Fruit fly (Drosophila melanogaster): ENCODE results near the gene CG3842.
A peak's percentile ranks its signal among the peaks of the same experiment; 100 is the strongest.
"Not testable (repeated sequence)": the region's sequence is repeated elsewhere in the genome, so short reads cannot be mapped to it uniquely, and the experiment has no call there.

Gene CG3842

dm6 chrX:6376748-6377147, 39.2 kb downstream of the CG3842 start (continued):
- no peak for TF ChIP-seq C15 (GFP tag; IDR thresholded peaks at IDR 0.05)
- TF ChIP-seq gsb-n (tag; optimal IDR thresholded peaks at IDR 0.05): no peak
- peak; percentile 52 for TF ChIP-seq slbo (GFP tag; IDR thresholded peaks at IDR 0.05)
- TF ChIP-seq Dref (GFP tag; IDR thresholded peaks at IDR 0.05): no peak
- no peak for TF ChIP-seq CrebB (tag; optimal IDR thresholded peaks at IDR 0.05)
- TF ChIP-seq nom (GFP tag; optimal IDR thresholded peaks at IDR 0.05): no peak
- no peak for TF ChIP-seq Abd-B (GFP tag; optimal IDR thresholded peaks at IDR 0.05)
- no peak for TF ChIP-seq seq (GFP tag; IDR thresholded peaks at IDR 0.05)
- TF ChIP-seq Spps (tag; optimal IDR thresholded peaks at IDR 0.05): no peak
- TF ChIP-seq ara (GFP tag; IDR thresholded peaks at IDR 0.05): no peak
- peak in 1 of 2 experiments; percentile 19 for TF ChIP-seq Pdp1 (GFP tag; optimal IDR thresholded peaks at IDR 0.05)
- TF ChIP-seq ttk (GFP tag; IDR thresholded peaks at IDR 0.05): no peak
- TF ChIP-seq CG2120 (GFP tag; optimal IDR thresholded peaks at IDR 0.05): peak; percentile 51
- TF ChIP-seq PHDP (tag; optimal IDR thresholded peaks at IDR 0.05): peak; percentile 24
- TF ChIP-seq CG7987 (GFP tag; optimal IDR thresholded peaks at IDR 0.05): no peak
- TF ChIP-seq CG12744 (GFP tag; optimal IDR thresholded peaks at IDR 0.05): no peak
- TF ChIP-seq Fer1 (GFP tag; optimal IDR thresholded peaks at IDR 0.05): peak; percentile 40
- TF ChIP-seq CoRest (tag; optimal IDR thresholded peaks at IDR 0.05): peak; percentile 16
- TF ChIP-seq ci (GFP tag; IDR thresholded peaks at IDR 0.05): 0 out of 3 replicates have a peak, but pooled peaks have one; percentile 35
- TF ChIP-seq so (GFP tag; IDR thresholded peaks at IDR 0.05): no peak
- TF ChIP-seq CG4282 (GFP tag; optimal IDR thresholded peaks at IDR 0.05): no peak
- TF ChIP-seq CG1529 (GFP tag; optimal IDR thresholded peaks at IDR 0.05): no peak
- TF ChIP-seq CG12155 (GFP tag; optimal IDR thresholded peaks at IDR 0.05): no peak
- TF ChIP-seq CG7839 (tag; optimal IDR thresholded peaks at IDR 0.05): peak; percentile 48
- TF ChIP-seq nmo (GFP tag; optimal IDR thresholded peaks at IDR 0.05): peak; percentile 27
- peak; percentile 15 for TF ChIP-seq CG13424 (tag; optimal IDR thresholded peaks at IDR 0.05)
- TF ChIP-seq CG11093 (GFP tag; IDR thresholded peaks at IDR 0.05): no peak
- TF ChIP-seq sqz (GFP tag; optimal IDR thresholded peaks at IDR 0.05): no peak
- TF ChIP-seq grau (tag; optimal IDR thresholded peaks at IDR 0.05): peak; percentile 23
- TF ChIP-seq CG10147 (GFP tag; optimal IDR thresholded peaks at IDR 0.05): no peak
- TF ChIP-seq schlank (tag; optimal IDR thresholded peaks at IDR 0.05): no peak
- no peak for TF ChIP-seq vvl (GFP tag; IDR thresholded peaks at IDR 0.05)
- no peak for TF ChIP-seq tx (GFP tag; optimal IDR thresholded peaks at IDR 0.05)
- TF ChIP-seq lilli (GFP tag; optimal IDR thresholded peaks at IDR 0.05): peak; percentile 21
- TF ChIP-seq Hr51 (GFP tag; optimal IDR thresholded peaks at IDR 0.05): peak in 1 of 2 experiments; percentile 24
- TF ChIP-seq CG2129 (GFP tag; IDR thresholded peaks at IDR 0.05; ENCODE audit: partially characterized antibody): no peak
- peak; percentile 6 for TF ChIP-seq Xbp1 (GFP tag; optimal IDR thresholded peaks at IDR 0.05)
- TF ChIP-seq CG8281 (tag; optimal IDR thresholded peaks at IDR 0.05): no peak
- TF ChIP-seq H15 (GFP tag; IDR thresholded peaks at IDR 0.05): no peak
- no peak for TF ChIP-seq sim (GFP tag; IDR thresholded peaks at IDR 0.05)
- no peak for TF ChIP-seq D (optimal IDR thresholded peaks at IDR 0.05)
- no peak for TF ChIP-seq D (GFP tag; optimal IDR thresholded peaks at IDR 0.05)

dm6 chrX:6383920-6384319, 46.4 kb downstream of the CG3842 start, which contains the start of gene CG33664:
Gene CG33664, plus strand, starts transcription at chrX:6384220.
- TF ChIP-seq CG15479, Jarid2, CG10462 (GFP tag; optimal IDR thresholded peaks at IDR 0.05): not testable (repeated sequence)

Data from whole organism, embryonic.